Fruit fly (Drosophila melanogaster): Measurements from ENCODE around the gene Tmem43.

The Tmem43 gene

dm6 chr3L:7883298-7883697 lies 31.6 kb downstream of the Tmem43 start (continued):
- TF ChIP-seq mam (GFP tag; optimal IDR thresholded peaks at IDR 0.05) (no peak), CG14014 (GFP tag; IDR thresholded peaks at IDR 0.05) (peak; percentile 52; the same call in 1 of the 2 replicates), CG14667 (GFP tag; IDR thresholded peaks at IDR 0.05) (peak; percentile 17; the same call in 1 of the 2 replicates)

DNA sequence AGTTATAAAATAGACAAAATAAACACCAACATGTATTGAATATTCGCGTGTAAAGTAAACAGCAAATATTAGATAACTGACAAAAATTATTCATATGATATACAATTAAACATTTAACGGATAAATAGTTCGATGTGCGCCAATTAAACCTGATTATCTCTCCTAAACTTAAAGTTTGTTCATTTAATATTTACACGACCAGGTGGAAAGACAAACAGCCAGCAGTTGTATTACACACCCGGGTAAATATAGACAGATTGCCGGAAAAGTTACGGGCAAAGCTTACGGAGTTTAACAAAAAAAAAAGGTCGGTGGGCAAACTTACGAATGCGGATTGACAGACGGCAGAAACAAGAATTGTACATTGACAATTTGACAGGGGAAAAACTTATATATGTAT lies 32.8 kb downstream of the Tmem43 start:
- TF ChIP-seq psq (GFP tag; optimal IDR thresholded peaks at IDR 0.05) = peak; percentile 44
- peak; percentile 72 for TF ChIP-seq gro (GFP tag; optimal IDR thresholded peaks at IDR 0.05)
- TF ChIP-seq CG10147 (GFP tag; optimal IDR thresholded peaks at IDR 0.05) = peak; percentile 78
- TF ChIP-seq CG3838 (GFP tag; optimal IDR thresholded peaks at IDR 0.05) = peak; percentile 59
- peak; percentile 10 for TF ChIP-seq Mes4 (GFP tag; optimal IDR thresholded peaks at IDR 0.05)
- peak; percentile 48 for TF ChIP-seq run (tag; optimal IDR thresholded peaks at IDR 0.05)
- TF ChIP-seq HLHmδ (GFP tag; optimal IDR thresholded peaks at IDR 0.05) = no peak
- no peak for TF ChIP-seq eve (GFP tag; optimal IDR thresholded peaks at IDR 0.05)
- TF ChIP-seq pan (optimal IDR thresholded peaks at IDR 0.05) = no peak
- peak in 1 of 2 experiments; percentile 54 for TF ChIP-seq pan (GFP tag; optimal IDR thresholded peaks at IDR 0.05 in 1 of 2, IDR thresholded peaks at IDR 0.05 in 1 of 2)
- TF ChIP-seq CG4282 (GFP tag; optimal IDR thresholded peaks at IDR 0.05) = no peak
- TF ChIP-seq CG1529 (GFP tag; optimal IDR thresholded peaks at IDR 0.05) = peak; percentile 44
- TF ChIP-seq CG14014 (GFP tag; IDR thresholded peaks at IDR 0.05) = peak; percentile 85; the same call in 1 of the 2 replicates
- TF ChIP-seq CG10267 (tag; optimal IDR thresholded peaks at IDR 0.05) = peak; percentile 1
- TF ChIP-seq D19A (tag; optimal IDR thresholded peaks at IDR 0.05) = no peak
- peak; percentile 75 for TF ChIP-seq sd (tag; optimal IDR thresholded peaks at IDR 0.05)
- TF ChIP-seq Vsx1 (GFP tag; optimal IDR thresholded peaks at IDR 0.05) = peak; percentile 73
- TF ChIP-seq odd (GFP tag; optimal IDR thresholded peaks at IDR 0.05) = peak; percentile 79
- no peak for TF ChIP-seq grn (GFP tag; optimal IDR thresholded peaks at IDR 0.05)
- TF ChIP-seq Dad (GFP tag; optimal IDR thresholded peaks at IDR 0.05) = peak; percentile 46
- peak; percentile 39 for TF ChIP-seq CG2202 (tag; optimal IDR thresholded peaks at IDR 0.05)
- TF ChIP-seq CG12769 (tag; optimal IDR thresholded peaks at IDR 0.05) = peak; percentile 85
- peak; percentile 22 for TF ChIP-seq gcm (GFP tag; optimal IDR thresholded peaks at IDR 0.05)
- TF ChIP-seq pfk (GFP tag; optimal IDR thresholded peaks at IDR 0.05) = no peak
- no peak for TF ChIP-seq dimm (GFP tag; IDR thresholded peaks at IDR 0.05)
- TF ChIP-seq CG2129 (GFP tag; IDR thresholded peaks at IDR 0.05; ENCODE audit: partially characterized antibody) = no peak
- peak; percentile 28 for TF ChIP-seq CG12744 (GFP tag; optimal IDR thresholded peaks at IDR 0.05)
- peak; percentile 46 for TF ChIP-seq org-1 (GFP tag; optimal IDR thresholded peaks at IDR 0.05)
- TF ChIP-seq CG16815 (GFP tag; optimal IDR thresholded peaks at IDR 0.05) = no peak
- peak; percentile 81 for TF ChIP-seq Fer3 (tag; optimal IDR thresholded peaks at IDR 0.05)
- TF ChIP-seq H2.0 (GFP tag; IDR thresholded peaks at IDR 0.05) = 0 out of 2 replicates have a peak, but pooled peaks have one; percentile 24
- peak; percentile 38 for TF ChIP-seq Oli (tag; optimal IDR thresholded peaks at IDR 0.05)
- no peak for TF ChIP-seq CG43689 (GFP tag; IDR thresholded peaks at IDR 0.05)
- TF ChIP-seq rib (GFP tag; IDR thresholded peaks at IDR 0.05) = 0 out of 2 replicates have a peak, but pooled peaks have one; percentile 22
- TF ChIP-seq Sox102F (GFP tag; optimal IDR thresholded peaks at IDR 0.05) = peak; percentile 68
- no peak for TF ChIP-seq CG5245 (GFP tag; optimal IDR thresholded peaks at IDR 0.05)
- TF ChIP-seq wek (GFP tag; optimal IDR thresholded peaks at IDR 0.05) = peak; percentile 51
- peak; percentile 7 for TF ChIP-seq sqz (GFP tag; optimal IDR thresholded peaks at IDR 0.05)
- peak; percentile 57 for TF ChIP-seq CG11504 (tag; optimal IDR thresholded peaks at IDR 0.05)
- no peak for TF ChIP-seq HmgD (GFP tag; optimal IDR thresholded peaks at IDR 0.05)
- TF ChIP-seq CG7839 (tag; optimal IDR thresholded peaks at IDR 0.05) = peak; percentile 56
- peak; percentile 50 for TF ChIP-seq pho (GFP tag; optimal IDR thresholded peaks at IDR 0.05)
- peak; percentile 88 for TF ChIP-seq CG15514 (GFP tag; optimal IDR thresholded peaks at IDR 0.05)
- TF ChIP-seq CG17359 (tag; optimal IDR thresholded peaks at IDR 0.05) = peak; percentile 77
- no peak for TF ChIP-seq lilli (GFP tag; optimal IDR thresholded peaks at IDR 0.05)
- TF ChIP-seq CG12155 (GFP tag; optimal IDR thresholded peaks at IDR 0.05) = no peak
- no peak for TF ChIP-seq Doc3 (GFP tag; IDR thresholded peaks at IDR 0.05; ENCODE audit: partially characterized antibody)
